Fruit fly (Drosophila melanogaster) whole organism, embryonic: ENCODE data around the gene Nf1.

Experiments used
- ATbp ChIP-seq: fragments of 200-800 bp; sonication (Bioruptor generic); optimal IDR thresholded peaks from 2 replicates; lab custom pipeline; 2017; ENCODE audit warnings: missing biosample characterization, mild to moderate bottlenecking, missing genetic modification characterization, missing genetic modification reagents
- CG10431 ChIP-seq: fragments of 200-800 bp; sonication (Bioruptor generic); optimal IDR thresholded peaks from 3 replicates; lab custom pipeline; 2018; ENCODE audit warnings: missing biosample characterization, mild to moderate bottlenecking, missing genetic modification characterization
- CG10959 ChIP-seq: fragments of 200-800 bp; sonication (Bioruptor generic); IDR thresholded peaks from 2 replicates; pipeline ENCODE4 v1.3.6; 2022; ENCODE audit warnings: missing biosample characterization, missing genetic modification characterization
- CG12942 ChIP-seq: fragments of 200-800 bp; sonication (Bioruptor generic); optimal IDR thresholded peaks from 3 replicates; lab custom pipeline; 2016; ENCODE audit warnings: missing biosample characterization, missing genetic modification characterization
- CG13424 ChIP-seq: fragments of 200-800 bp; sonication (Bioruptor generic); optimal IDR thresholded peaks from 2 replicates; lab custom pipeline; 2019; ENCODE audit warnings: missing biosample characterization, mild to moderate bottlenecking, missing genetic modification characterization, moderate library complexity
- CG13624 ChIP-seq: fragments of 200-800 bp; sonication (Bioruptor generic); optimal IDR thresholded peaks from 2 replicates; lab custom pipeline; 2016; ENCODE audit warnings: missing biosample characterization, missing genetic modification characterization
- CG15514 ChIP-seq: fragments of 200-800 bp; sonication (Bioruptor generic); optimal IDR thresholded peaks from 3 replicates; lab custom pipeline; 2017; ENCODE audit warnings: missing biosample characterization, missing genetic modification characterization, mild to moderate bottlenecking, moderate library complexity, missing genetic modification reagents
- CG15696 ChIP-seq: fragments of 200-800 bp; sonication (Bioruptor generic); optimal IDR thresholded peaks from 2 replicates; lab custom pipeline; 2019; ENCODE audit warnings: missing biosample characterization, mild to moderate bottlenecking, missing genetic modification characterization, moderate library complexity
- CG16815 ChIP-seq: fragments of 200-800 bp; sonication (Bioruptor generic); optimal IDR thresholded peaks from 3 replicates; lab custom pipeline; 2017; ENCODE audit warnings: missing biosample characterization, mild to moderate bottlenecking, missing genetic modification characterization
- CG18599 ChIP-seq: fragments of 200-800 bp; sonication (Bioruptor generic); optimal IDR thresholded peaks from 3 replicates; lab custom pipeline; 2017; ENCODE audit warnings: missing biosample characterization, missing genetic modification characterization, mild to moderate bottlenecking, moderate library complexity, missing genetic modification reagents
- CG2116 ChIP-seq: fragments of 200-800 bp; sonication (Bioruptor generic); optimal IDR thresholded peaks from 3 replicates; lab custom pipeline; 2018; ENCODE audit warnings: missing biosample characterization, mild to moderate bottlenecking, missing genetic modification characterization
- CG2129 ChIP-seq: fragments of 200-800 bp; sonication (Bioruptor generic); IDR thresholded peaks from 2 replicates; pipeline ENCODE4 v1.3.6; 2022; ENCODE audit warnings: missing biosample characterization, missing genetic modification characterization; ENCODE audit not compliant: partially characterized antibody
- CG2678 ChIP-seq: fragments of 200-800 bp; sonication (Bioruptor generic); optimal IDR thresholded peaks from 3 replicates; lab custom pipeline; 2019; ENCODE audit warnings: missing biosample characterization, mild to moderate bottlenecking, missing genetic modification characterization, moderate library complexity
- CG3065 ChIP-seq: fragments of 200-800 bp; sonication (Bioruptor generic); optimal IDR thresholded peaks from 2 replicates; lab custom pipeline; 2016; ENCODE audit warnings: missing biosample characterization, missing genetic modification characterization
- CG4282 ChIP-seq: fragments of 200-800 bp; sonication (Bioruptor generic); optimal IDR thresholded peaks from 2 replicates; lab custom pipeline; 2016; ENCODE audit warnings: missing biosample characterization, missing genetic modification characterization
- CG8359 ChIP-seq: fragments of 200-800 bp; sonication (Bioruptor generic); optimal IDR thresholded peaks from 2 replicates; lab custom pipeline; 2017; ENCODE audit warnings: missing biosample characterization, mild to moderate bottlenecking, missing genetic modification characterization, borderline replicate concordance
- CHES-1-like ChIP-seq: fragments of 200-800 bp; sonication (Bioruptor generic); optimal IDR thresholded peaks from 2 replicates; lab custom pipeline; 2016; ENCODE audit warnings: missing biosample characterization, missing genetic modification characterization
- Dad ChIP-seq: fragments of 200-800 bp; sonication (Bioruptor generic); optimal IDR thresholded peaks from 3 replicates; lab custom pipeline; 2016; ENCODE audit warnings: missing biosample characterization, missing genetic modification characterization
- HmgD ChIP-seq: fragments of 200-800 bp; sonication (Bioruptor generic); optimal IDR thresholded peaks from 3 replicates; lab custom pipeline; 2016; ENCODE audit warnings: missing biosample characterization, missing genetic modification characterization
- MTF-1 ChIP-seq: fragments of 200-800 bp; sonication (Bioruptor generic); optimal IDR thresholded peaks from 2 replicates; lab custom pipeline; 2018; ENCODE audit warnings: missing biosample characterization, mild to moderate bottlenecking, missing genetic modification characterization, borderline replicate concordance
- NC2α ChIP-seq: fragments of 200-800 bp; sonication (Bioruptor generic); optimal IDR thresholded peaks from 2 replicates; lab custom pipeline; 2016; ENCODE audit warnings: missing biosample characterization, missing genetic modification characterization
- NK7.1 ChIP-seq: fragments of 200-800 bp; sonication (Bioruptor generic); optimal IDR thresholded peaks from 3 replicates; lab custom pipeline; 2016; ENCODE audit warnings: missing biosample characterization, missing genetic modification characterization
- Nf-YB ChIP-seq: fragments of 200-800 bp; sonication (Bioruptor generic); optimal IDR thresholded peaks from 3 replicates; lab custom pipeline; 2019; ENCODE audit warnings: missing biosample characterization, mild to moderate bottlenecking, missing genetic modification characterization, moderate library complexity
- PHDP ChIP-seq: fragments of 200-800 bp; sonication (Bioruptor generic); optimal IDR thresholded peaks from 3 replicates; lab custom pipeline; 2018; ENCODE audit warnings: missing biosample characterization, mild to moderate bottlenecking, missing genetic modification characterization, moderate library complexity
- Ravus ChIP-seq: fragments of 200-800 bp; sonication (Bioruptor generic); IDR thresholded peaks from 2 replicates; pipeline ENCODE4 v1.3.6; 2022; ENCODE audit warnings: missing biosample characterization, missing genetic modification characterization
- Rfx ChIP-seq: fragments of 200-800 bp; sonication (Bioruptor generic); IDR thresholded peaks from 2 replicates; pipeline ENCODE4 v1.3.6; 2022; ENCODE audit warnings: missing biosample characterization, missing genetic modification characterization
- Taf1 ChIP-seq: fragments of 200-800 bp; sonication (Bioruptor generic); IDR thresholded peaks from 2 replicates; pipeline ENCODE4 v1.3.6; 2022; ENCODE audit warnings: missing biosample characterization, missing genetic modification characterization
- ac ChIP-seq: fragments of 200-800 bp; sonication (Bioruptor generic); optimal IDR thresholded peaks from 3 replicates; lab custom pipeline; 2017; ENCODE audit warnings: missing biosample characterization, mild to moderate bottlenecking, missing genetic modification characterization
- bigmax ChIP-seq: fragments of 200-800 bp; sonication (Bioruptor generic); optimal IDR thresholded peaks from 2 replicates; lab custom pipeline; 2018; ENCODE audit warnings: missing biosample characterization, mild to moderate bottlenecking, missing genetic modification characterization
- cato ChIP-seq: fragments of 200-800 bp; sonication (Bioruptor generic); optimal IDR thresholded peaks from 2 replicates; lab custom pipeline; 2016; ENCODE audit warnings: missing biosample characterization, missing genetic modification characterization, borderline replicate concordance
- fd64A ChIP-seq: fragments of 200-800 bp; sonication (Bioruptor generic); optimal IDR thresholded peaks from 3 replicates; lab custom pipeline; 2018; ENCODE audit warnings: missing biosample characterization, mild to moderate bottlenecking, missing genetic modification characterization
- fu2 ChIP-seq: fragments of 200-800 bp; sonication (Bioruptor generic); optimal IDR thresholded peaks from 2 replicates; lab custom pipeline; 2016; ENCODE audit warnings: missing biosample characterization, missing genetic modification characterization
- gfzf ChIP-seq: fragments of 200-800 bp; sonication (Bioruptor generic); optimal IDR thresholded peaks from 2 replicates; lab custom pipeline; 2016; ENCODE audit warnings: missing biosample characterization, mild to moderate bottlenecking, missing genetic modification characterization, moderate library complexity
- grau ChIP-seq: fragments of 200-800 bp; optimal IDR thresholded peaks from 3 replicates; lab custom pipeline; 2019; ENCODE audit warnings: missing biosample characterization, mild to moderate bottlenecking, missing genetic modification characterization, moderate library complexity
- grn ChIP-seq: fragments of 200-800 bp; sonication (Bioruptor generic); optimal IDR thresholded peaks from 3 replicates; lab custom pipeline; 2017; ENCODE audit warnings: missing biosample characterization, missing genetic modification characterization
- ham ChIP-seq: fragments of 200-800 bp; sonication (Bioruptor generic); IDR thresholded peaks from 2 replicates; pipeline ENCODE4 v1.3.6; 2022; ENCODE audit warnings: missing biosample characterization, missing genetic modification characterization
- hkb ChIP-seq, 2 experiments: fragments of 200-800 bp in 1 of 2; fragments of >200 bp in 1 of 2; sonication (Bioruptor generic) in 1 of 2; IDR thresholded peaks in 1 of 2; optimal IDR thresholded peaks in 1 of 2; 2 replicates each; pipeline versions ENCODE4 v1.3.6 to Lab custom; 2017 to 2022; ENCODE audit warnings: missing biosample characterization in 1 of 2, missing genetic modification characterization in 1 of 2
- lola ChIP-seq, 3 experiments: fragments of >200 bp in 2 of 3; fragments of 200-800 bp in 1 of 3; sonication (Bioruptor generic) in 1 of 3; optimal IDR thresholded peaks; 2 replicates each; lab custom pipeline; 2017 to 2019; ENCODE audit warnings: missing biosample characterization in 3 of 3, missing genetic modification characterization in 3 of 3, mild to moderate bottlenecking in 1 of 3, moderate library complexity in 1 of 3
- oc ChIP-seq: fragments of 200-800 bp; sonication (Bioruptor generic); optimal IDR thresholded peaks from 2 replicates; lab custom pipeline; 2018; ENCODE audit warnings: missing biosample characterization, mild to moderate bottlenecking, missing genetic modification characterization, moderate library complexity
- pum ChIP-seq: fragments of 200-800 bp; sonication (Bioruptor generic); optimal IDR thresholded peaks from 2 replicates; lab custom pipeline; 2016; ENCODE audit warnings: missing biosample characterization, missing genetic modification characterization
- run ChIP-seq: fragments of 200-800 bp; sonication (Bioruptor generic); optimal IDR thresholded peaks from 3 replicates; lab custom pipeline; 2018; ENCODE audit warnings: missing biosample characterization, mild to moderate bottlenecking, missing genetic modification characterization
- sens ChIP-seq: fragments of 200-800 bp; sonication (Bioruptor generic); peaks from one replicate; lab custom pipeline; 2016; ENCODE audit warnings: missing biosample characterization, missing genetic modification characterization
- sim ChIP-seq: fragments of 200-800 bp; sonication (Bioruptor generic); IDR thresholded peaks from 2 replicates; pipeline ENCODE4 v1.3.6; 2022; ENCODE audit warnings: missing biosample characterization, missing genetic modification characterization
- slp2 ChIP-seq: fragments of 200-800 bp; sonication (Bioruptor generic); optimal IDR thresholded peaks from 2 replicates; lab custom pipeline; 2016; ENCODE audit warnings: missing biosample characterization, missing genetic modification characterization
- sqz ChIP-seq: fragments of 200-800 bp; sonication (Bioruptor generic); optimal IDR thresholded peaks from 3 replicates; lab custom pipeline; 2018; ENCODE audit warnings: missing biosample characterization, mild to moderate bottlenecking, missing genetic modification characterization
- unpg ChIP-seq: fragments of 200-800 bp; sonication (Bioruptor generic); optimal IDR thresholded peaks from 3 replicates; lab custom pipeline; 2018; ENCODE audit warnings: missing biosample characterization, mild to moderate bottlenecking, missing genetic modification characterization, moderate library complexity
- vfl ChIP-seq: fragments of 200-800 bp; sonication (Bioruptor generic); optimal IDR thresholded peaks from 2 replicates; lab custom pipeline; 2016; ENCODE audit warnings: missing biosample characterization, missing genetic modification characterization
- zfh1 ChIP-seq: fragments of 200-800 bp; sonication (Bioruptor generic); IDR thresholded peaks from 3 replicates; pipeline ENCODE4 v1.3.6; 2022; ENCODE audit warnings: missing biosample characterization, missing genetic modification characterization

Gene Nf1

dm6 chr3R:26042131-26042885, 59.5 kb downstream of the Nf1 start (continued):
- peak; percentile 91 for TF ChIP-seq Taf1 (GFP tag; lab: Robert Waterston, UW)
- TF ChIP-seq cato (GFP tag; lab: Kevin White, UChicago): peak; percentile 93
- peak; percentile 96 for TF ChIP-seq pum
- peak; percentile 96 for TF ChIP-seq CG13624 (GFP tag; lab: Kevin White, UChicago)
- TF ChIP-seq CG10959 (GFP tag; lab: Robert Waterston, UW): peak; percentile 89
- peak; percentile 86 for TF ChIP-seq CG15514
- TF ChIP-seq NK7.1 (GFP tag; lab: Kevin White, UChicago): peak; percentile 95
- TF ChIP-seq vfl (GFP tag; lab: Kevin White, UChicago): peak; percentile 94
- TF ChIP-seq Ravus: peak; percentile 91
- TF ChIP-seq Dad (GFP tag; lab: Kevin White, UChicago): peak; percentile 96
- TF ChIP-seq NC2α: peak; percentile 96
- TF ChIP-seq CG2678 (tag; lab: Kevin White, UChicago): peak; percentile 96
- peak in 1 of 3 experiments; percentile 92 for TF ChIP-seq lola (GFP tag; optimal IDR thresholded peaks at IDR 0.05; lab: Kevin White, UChicago)
- TF ChIP-seq CG4282 (GFP tag; lab: Kevin White, UChicago): peak; percentile 94
- peak; percentile 98 for TF ChIP-seq zfh1 (GFP tag; lab: Robert Waterston, UW)
- TF ChIP-seq fd64A (GFP tag; lab: Kevin White, UChicago): peak; percentile 82
- peak; percentile 98 for TF ChIP-seq CHES-1-like (GFP tag; lab: Kevin White, UChicago)
- peak; percentile 96 for TF ChIP-seq HmgD
- peak; percentile 93 for TF ChIP-seq CG16815 (GFP tag; lab: Kevin White, UChicago)
- peak; percentile 86 for TF ChIP-seq CG8359 (GFP tag; lab: Kevin White, UChicago)
- peak; percentile 87 for TF ChIP-seq MTF-1 (GFP tag; lab: Kevin White, UChicago)
- peak; percentile 15 for TF ChIP-seq gfzf (GFP tag; lab: Kevin White, UChicago)
- TF ChIP-seq CG2116: peak; percentile 92
- peak; percentile 77 for TF ChIP-seq CG10431
- no peak for TF ChIP-seq hkb (optimal IDR thresholded peaks at IDR 0.05; lab: Kevin White, UChicago)
- TF ChIP-seq hkb (GFP tag; IDR thresholded peaks at IDR 0.05; lab: Robert Waterston, UW): peak; percentile 98
- TF ChIP-seq fu2 (GFP tag; lab: Kevin White, UChicago): peak; percentile 95
- peak; percentile 89 for TF ChIP-seq sqz (GFP tag; lab: Kevin White, UChicago)
- TF ChIP-seq run: peak; percentile 83
- peak; percentile 94 for TF ChIP-seq CG3065 (GFP tag; lab: Kevin White, UChicago)
- no peak for TF ChIP-seq CG2129 (GFP tag; lab: Robert Waterston, UW)
- peak; percentile 81 for TF ChIP-seq Nf-YB (GFP tag; lab: Kevin White, UChicago)
- peak; percentile 96 for TF ChIP-seq CG12942 (GFP tag; lab: Kevin White, UChicago)
- peak; percentile 89 for TF ChIP-seq ham
- TF ChIP-seq unpg (GFP tag; lab: Kevin White, UChicago): peak; percentile 97
- TF ChIP-seq slp2 (GFP tag; lab: Kevin White, UChicago): peak; percentile 97
- TF ChIP-seq sens: peak; percentile 100
- TF ChIP-seq CG18599 (GFP tag; lab: Kevin White, UChicago): peak; percentile 97
- TF ChIP-seq CG15696 (tag; lab: Kevin White, UChicago): peak; percentile 76
- peak; percentile 44 for TF ChIP-seq bigmax
- peak; percentile 95 for TF ChIP-seq ATbp
- TF ChIP-seq CG13424 (tag; lab: Kevin White, UChicago): peak; percentile 93
- no peak for TF ChIP-seq oc (tag; lab: Kevin White, UChicago)
- peak; percentile 71 for TF ChIP-seq grn (GFP tag; lab: Kevin White, UChicago)
- TF ChIP-seq sim (GFP tag; lab: Robert Waterston, UW): peak; percentile 95
- peak; percentile 98 for TF ChIP-seq Rfx (GFP tag; lab: Robert Waterston, UW)
- TF ChIP-seq PHDP (tag; lab: Kevin White, UChicago): peak; percentile 96
- peak; percentile 93 for TF ChIP-seq grau (tag; lab: Kevin White, UChicago)
- peak; percentile 86 for TF ChIP-seq ac
